Fruit fly (Drosophila melanogaster): ENCODE measurements around the gene nSyb.
A peak's percentile ranks its signal among the peaks of the same experiment; 100 is the strongest.

Gene nSyb

DNA sequence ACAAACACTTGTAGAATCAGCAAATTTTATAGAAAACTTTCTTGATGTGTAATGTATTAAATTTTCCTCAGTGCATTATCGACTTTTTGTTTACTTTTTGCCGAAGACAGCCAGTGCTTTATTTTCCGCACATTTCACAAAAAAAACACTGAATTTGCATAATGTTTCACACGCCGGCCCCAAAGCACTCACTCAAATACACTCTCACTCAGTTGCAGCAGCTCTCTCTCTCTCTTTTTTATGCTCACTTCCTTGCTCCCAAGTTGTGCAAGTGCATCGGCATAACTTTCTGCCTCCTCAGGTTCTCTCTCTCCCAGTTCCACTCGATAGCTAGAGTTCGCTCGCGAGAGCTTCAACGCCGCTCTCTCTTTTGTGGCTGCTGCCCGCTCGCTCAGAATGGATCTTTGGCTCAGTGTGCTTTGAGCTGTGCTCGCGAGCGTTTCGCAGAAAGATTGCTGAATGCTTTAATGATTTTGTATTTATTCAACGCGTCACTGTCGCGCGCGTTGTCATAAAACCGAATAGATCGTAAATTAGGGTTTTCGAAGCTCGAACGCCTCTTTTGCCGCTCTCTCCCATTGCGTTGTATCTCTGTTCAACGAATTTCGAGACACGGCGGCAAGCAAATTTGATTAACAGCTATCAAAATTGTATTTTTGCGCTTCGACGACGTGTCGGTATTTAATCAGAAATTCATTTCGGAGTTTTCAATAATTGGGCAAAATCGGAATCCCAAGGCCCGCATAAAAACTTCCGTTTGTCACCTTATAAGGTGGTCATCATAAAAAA, 51.1 kb downstream of the nSyb start (continued):
- TF ChIP-seq ci (GFP tag; IDR thresholded peaks at IDR 0.05) (peak; percentile 69; the same call in 2 of the 3 replicates), her (GFP tag; optimal IDR thresholded peaks at IDR 0.05) (peak; percentile 68), bbx (GFP tag; IDR thresholded peaks at IDR 0.05; ENCODE audit: partially characterized antibody) (peak; percentile 67), yki (optimal IDR thresholded peaks at IDR 0.05) (peak; percentile 99), gcm2 (GFP tag; optimal IDR thresholded peaks at IDR 0.05) (no peak), vfl (GFP tag; optimal IDR thresholded peaks at IDR 0.05) (peak; percentile 28), HLHmδ (GFP tag; optimal IDR thresholded peaks at IDR 0.05) (peak; percentile 73), CG7372 (GFP tag; IDR thresholded peaks at IDR 0.05) (no peak), CG34422 (GFP tag; IDR thresholded peaks at IDR 0.05) (0 out of 3 replicates have a peak, but pooled peaks have one; percentile 42), sob (GFP tag; IDR thresholded peaks at IDR 0.05) (peak; percentile 47; the same call in 1 of the 2 replicates), CTCF (GFP tag; optimal IDR thresholded peaks at IDR 0.05) (peak; percentile 2), trem (tag; optimal IDR thresholded peaks at IDR 0.05) (no peak), tgo (GFP tag; IDR thresholded peaks at IDR 0.05) (no peak), lbe (GFP tag; optimal IDR thresholded peaks at IDR 0.05) (peak; percentile 78), HHEX (GFP tag; optimal IDR thresholded peaks at IDR 0.05) (peak; percentile 46), CG32532 (GFP tag; IDR thresholded peaks at IDR 0.05) (peak; percentile 65), CG11696 (GFP tag; IDR thresholded peaks at IDR 0.05) (peak; percentile 47; the same call in 1 of the 2 replicates), CG11504 (tag; optimal IDR thresholded peaks at IDR 0.05) (no peak), CG33557 (GFP tag; optimal IDR thresholded peaks at IDR 0.05) (no peak), CG17568 (GFP tag; optimal IDR thresholded peaks at IDR 0.05) (peak; percentile 12), Nf-YC (tag; optimal IDR thresholded peaks at IDR 0.05) (no peak), CG7987 (GFP tag; optimal IDR thresholded peaks at IDR 0.05) (peak; percentile 56), CG2199 (GFP tag; IDR thresholded peaks at IDR 0.05) (peak; percentile 61; the same call in 1 of the 3 replicates), CG10431 (GFP tag; optimal IDR thresholded peaks at IDR 0.05) (no peak), CG12071 (GFP tag; optimal IDR thresholded peaks at IDR 0.05) (peak; percentile 20), zf30C (GFP tag; optimal IDR thresholded peaks at IDR 0.05) (no peak), Med (GFP tag) (peak; percentile 81), CkIIα-i1 (GFP tag; IDR thresholded peaks at IDR 0.05) (no peak), CG10654 (GFP tag; optimal IDR thresholded peaks at IDR 0.05) (no peak), chm (GFP tag; IDR thresholded peaks at IDR 0.05) (peak; percentile 82; the same call in 1 of the 2 replicates), CG6813 (GFP tag; optimal IDR thresholded peaks at IDR 0.05) (peak; percentile 53), exex (tag; optimal IDR thresholded peaks at IDR 0.05) (peak; percentile 59), nom (GFP tag; optimal IDR thresholded peaks at IDR 0.05) (peak; percentile 75), ac (GFP tag; optimal IDR thresholded peaks at IDR 0.05) (no peak), B-H2 (GFP tag; optimal IDR thresholded peaks at IDR 0.05) (peak; percentile 34), CG17359 (tag; optimal IDR thresholded peaks at IDR 0.05) (peak; percentile 14), CG14014 (GFP tag; IDR thresholded peaks at IDR 0.05) (peak; percentile 33; the same call in 1 of the 2 replicates), Adf1 (GFP tag; IDR thresholded peaks at IDR 0.05) (peak; percentile 34; the same call in 1 of the 2 replicates), H15 (GFP tag; IDR thresholded peaks at IDR 0.05) (no peak), hbn (GFP tag; IDR thresholded peaks at IDR 0.05; ENCODE audit: partially characterized antibody) (peak; percentile 58), CG7963 (GFP tag; IDR thresholded peaks at IDR 0.05; ENCODE audit: partially characterized antibody) (no peak), CG12744 (GFP tag; optimal IDR thresholded peaks at IDR 0.05) (no peak), chn (GFP tag; optimal IDR thresholded peaks at IDR 0.05) (no peak), HLH4C (GFP tag; IDR thresholded peaks at IDR 0.05; ENCODE audit: partially characterized antibody) (0 out of 3 replicates have a peak, but pooled peaks have one; percentile 45), CG6254 (GFP tag; optimal IDR thresholded peaks at IDR 0.05) (peak; percentile 24), lola (GFP tag; optimal IDR thresholded peaks at IDR 0.05) (no peak), BtbVII (GFP tag; optimal IDR thresholded peaks at IDR 0.05) (peak; percentile 38), zfh1 (GFP tag; IDR thresholded peaks at IDR 0.05) (no peak), sqz (GFP tag; optimal IDR thresholded peaks at IDR 0.05) (no peak)
